Worm (Caenorhabditis elegans) whole organism, L1 larva: ENCODE results near the gene ZK856.4.

Experiments used
- fkh-8 ChIP-seq: sonication (generic microtip); optimal IDR thresholded peaks from 2 replicates; lab custom pipeline; 2016; ENCODE audit warnings: mild to moderate bottlenecking, missing genetic modification characterization, missing compliant biosample characterization
- jun-1 ChIP-seq: fragments of 150-350 bp; optimal IDR thresholded peaks from 2 replicates; lab custom pipeline; 2014; ENCODE audit warnings: missing biosample characterization, missing genetic modification reagents, missing genetic modification characterization
- nhr-76 ChIP-seq: sonication (generic microtip); optimal IDR thresholded peaks from 2 replicates; lab custom pipeline; 2017; ENCODE audit warnings: missing biosample characterization, missing genetic modification characterization
- snpc-4 ChIP-seq: fragments of 150-350 bp; optimal IDR thresholded peaks from 2 replicates; lab custom pipeline; 2014; ENCODE audit warnings: missing biosample characterization, missing genetic modification characterization

ce11 chrV:10158528-10158927, 24.6 kb upstream of the ZK856.4 start, which contains the start of gene srsx-30:
- TF ChIP-seq fkh-8 (tag; lab: Kevin White, UChicago) (no peak), snpc-4 (tag; lab: Kevin White, UChicago) (no peak), nhr-76 (tag; lab: Kevin White, UChicago) (no peak), jun-1 (tag; lab: Kevin White, UChicago) (no peak)
